Fruit fly (Drosophila melanogaster) whole organism, adult: Measurements from ENCODE around the gene CG46467.

Source experiments
- CG11617 ChIP-seq: fragments of 200-800 bp; sonication (Bioruptor generic); optimal IDR thresholded peaks from 2 replicates; lab custom pipeline; 2017; ENCODE audit warnings: mild to moderate bottlenecking, missing biosample characterization, missing genetic modification reagents, missing genetic modification characterization
- CG12768 ChIP-seq: fragments of 200-800 bp; sonication (Bioruptor generic); optimal IDR thresholded peaks from 2 replicates; lab custom pipeline; 2017; ENCODE audit warnings: missing biosample characterization, missing genetic modification characterization, mild to moderate bottlenecking, moderate library complexity, missing genetic modification reagents
- CG1620 ChIP-seq: fragments of 200-800 bp; sonication (Bioruptor generic); optimal IDR thresholded peaks from 2 replicates; lab custom pipeline; 2016; ENCODE audit warnings: missing biosample characterization, missing genetic modification characterization
- CG7101 ChIP-seq: fragments of 200-800 bp; sonication (Bioruptor generic); optimal IDR thresholded peaks from 2 replicates; lab custom pipeline; 2018; ENCODE audit warnings: missing biosample characterization, mild to moderate bottlenecking, missing genetic modification characterization, moderate library complexity
- Clk ChIP-seq: fragments of 200-800 bp; sonication (Bioruptor generic); optimal IDR thresholded peaks from 2 replicates; lab custom pipeline; 2017; ENCODE audit warnings: missing biosample characterization, missing genetic modification characterization
- Crg-1 ChIP-seq: fragments of 200-800 bp; sonication (Bioruptor generic); optimal IDR thresholded peaks from 2 replicates; lab custom pipeline; 2016; ENCODE audit warnings: missing biosample characterization, missing genetic modification characterization
- bab1 ChIP-seq: fragments of 200-800 bp; sonication (Bioruptor generic); optimal IDR thresholded peaks from 3 replicates; lab custom pipeline; 2019; ENCODE audit warnings: missing biosample characterization, mild to moderate bottlenecking, missing genetic modification characterization, moderate library complexity
- cic ChIP-seq: fragments of 200-800 bp; sonication (Bioruptor generic); optimal IDR thresholded peaks from 2 replicates; lab custom pipeline; 2017; ENCODE audit warnings: missing biosample characterization, mild to moderate bottlenecking, missing genetic modification characterization, moderate library complexity
- cnc ChIP-seq, 2 experiments: fragments of >200 bp; optimal IDR thresholded peaks; 2 replicates each; lab custom pipeline; 2017
- kay ChIP-seq: fragments of 200-800 bp; sonication (Bioruptor generic); peaks from one replicate; lab custom pipeline; 2016; ENCODE audit warnings: missing biosample characterization, missing genetic modification characterization, borderline replicate concordance
- ovo ChIP-seq: fragments of 200-800 bp; sonication (Bioruptor generic); optimal IDR thresholded peaks from 2 replicates; lab custom pipeline; 2016; ENCODE audit warnings: missing biosample characterization, missing genetic modification characterization
- pad ChIP-seq: fragments of 200-800 bp; sonication (Bioruptor generic); optimal IDR thresholded peaks from 3 replicates; lab custom pipeline; 2017; ENCODE audit warnings: missing biosample characterization, missing genetic modification characterization, mild to moderate bottlenecking, moderate library complexity, missing genetic modification reagents
- tj ChIP-seq: fragments of 200-800 bp; sonication (Bioruptor generic); optimal IDR thresholded peaks from 3 replicates; lab custom pipeline; 2017; ENCODE audit warnings: missing biosample characterization, mild to moderate bottlenecking, missing genetic modification characterization, moderate library complexity
- toe ChIP-seq: fragments of 200-800 bp; sonication (Bioruptor generic); optimal IDR thresholded peaks from 2 replicates; lab custom pipeline; 2016; ENCODE audit warnings: missing biosample characterization, missing genetic modification characterization

DNA sequence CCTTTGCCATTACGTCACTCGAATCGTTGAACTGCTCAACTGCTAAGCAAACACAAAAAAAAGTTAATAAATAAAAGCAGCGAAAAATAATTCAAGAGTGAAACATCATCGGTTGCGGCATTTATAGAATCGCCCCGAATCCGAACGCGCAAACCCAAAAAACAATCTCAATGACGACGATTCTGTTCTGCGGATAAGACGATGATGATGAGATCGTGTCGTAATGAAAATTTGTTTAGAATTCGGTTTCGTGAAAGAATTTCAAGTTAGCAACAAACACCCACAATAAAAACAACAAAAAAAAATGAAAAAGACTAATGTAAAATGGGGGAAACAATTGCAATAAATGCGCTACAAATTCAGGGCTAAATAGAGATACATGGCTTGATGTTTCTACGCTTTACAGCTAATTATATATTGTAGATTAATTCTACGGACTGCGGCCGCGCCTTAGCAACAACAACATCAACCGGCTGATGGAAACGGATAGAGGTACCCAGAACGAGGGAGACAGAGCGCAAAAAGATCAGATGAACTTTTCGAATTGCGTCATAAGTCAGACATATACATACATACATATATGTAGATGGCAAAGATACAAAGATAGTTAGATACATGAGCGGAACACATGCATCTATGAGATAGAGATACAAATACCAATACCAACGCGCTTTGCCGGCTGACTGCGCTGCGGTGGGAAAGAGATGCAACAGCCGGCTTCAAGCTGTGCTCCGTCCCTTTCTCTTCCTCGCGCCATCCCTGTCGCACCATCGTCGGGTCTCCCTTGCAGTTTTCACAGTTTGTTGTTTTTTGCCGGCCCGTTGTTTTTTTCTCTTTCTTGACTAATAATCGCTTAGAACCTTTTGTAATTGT lies 2.9 kb downstream of the CG46467 start:
- TF ChIP-seq Clk (GFP tag; lab: Kevin White, UChicago) (no peak), CG12768 (GFP tag; lab: Kevin White, UChicago) (peak; percentile 9), kay (GFP tag; lab: Kevin White, UChicago) (peak; percentile 46), cnc (optimal IDR thresholded peaks at IDR 0.05; lab: Kevin White, UChicago) (no peak), tj (GFP tag; lab: Kevin White, UChicago) (peak; percentile 20), CG1620 (no peak), ovo (GFP tag; lab: Kevin White, UChicago) (peak; percentile 5), bab1 (GFP tag; lab: Kevin White, UChicago) (no peak), toe (no peak), CG7101 (peak; percentile 1), Crg-1 (GFP tag; lab: Kevin White, UChicago) (no peak), cic (GFP tag; lab: Kevin White, UChicago) (peak; percentile 79), CG11617 (GFP tag; lab: Kevin White, UChicago) (no peak), pad (GFP tag; lab: Kevin White, UChicago) (peak; percentile 66)
